Worm (Caenorhabditis elegans): ENCODE data around the gene C35A11.4.

DNA sequence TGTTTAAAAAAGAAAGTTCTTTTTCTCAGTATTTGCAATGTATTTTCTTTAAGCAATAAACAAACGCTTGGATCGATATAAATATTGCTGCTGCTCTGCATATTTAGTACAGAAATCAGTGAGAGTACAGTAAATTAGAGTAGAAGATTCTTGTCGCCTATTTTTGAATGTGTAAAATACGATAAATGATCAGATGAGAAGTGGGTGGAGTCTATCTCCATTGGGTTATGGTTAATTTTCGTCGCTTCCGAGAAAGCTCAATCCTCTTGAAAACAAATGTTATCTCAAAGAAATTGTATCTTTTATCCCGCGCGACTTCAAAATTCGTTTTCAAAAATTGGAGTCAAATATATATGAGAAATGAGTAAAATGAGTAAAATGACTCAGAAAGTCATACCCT is 34.2 kb downstream of the C35A11.4 start, which contains the start of gene nhr-216:
- TF ChIP-seq mep-1 (tag; optimal IDR thresholded peaks at IDR 0.05), result no peak
- no peak for TF ChIP-seq arid-1 (GFP tag; conservative IDR thresholded peaks at IDR 0.05)
- TF ChIP-seq mdl-1 (tag; optimal IDR thresholded peaks at IDR 0.05), result no peak
- TF ChIP-seq snpc-1.2 (GFP tag; IDR thresholded peaks at IDR 0.05), result no peak
- TF ChIP-seq nhr-28 (tag; optimal IDR thresholded peaks at IDR 0.05), result no peak
- TF ChIP-seq ceh-32 (tag; optimal IDR thresholded peaks at IDR 0.05; ENCODE audit: poor library complexity), result no peak
- TF ChIP-seq ama-1 (optimal IDR thresholded peaks at IDR 0.05), result no peak
- TF ChIP-seq daf-16 (GFP tag; optimal IDR thresholded peaks at IDR 0.05), result no peak
- TF ChIP-seq daf-16 (tag; optimal IDR thresholded peaks at IDR 0.05), result no peak
- no peak for TF ChIP-seq nhr-76 (tag; optimal IDR thresholded peaks at IDR 0.05)

Data from whole organism, L4 larva.